Worm (Caenorhabditis elegans) whole organism, young adult: ENCODE data around the gene pals-19.
A peak's percentile ranks its signal among the peaks of the same experiment; 100 is the strongest.

Experiments used
- B0261.1 ChIP-seq: sonication (generic microtip); optimal IDR thresholded peaks from 2 replicates; lab custom pipeline; 2016; ENCODE audit warnings: mild to moderate bottlenecking, missing genetic modification characterization, moderate library complexity, missing compliant biosample characterization
- C17E4.6 ChIP-seq: fragments of 200-800 bp; sonication (Bioruptor generic); IDR thresholded peaks from 2 replicates; pipeline ENCODE4 v1.3.6; 2022; ENCODE audit warnings: missing genetic modification reagents, missing genetic modification characterization, missing compliant biosample characterization
- F57A8.1 ChIP-seq: fragments of 200-800 bp; sonication (Bioruptor generic); optimal IDR thresholded peaks from 2 replicates; lab custom pipeline; 2018; ENCODE audit warnings: mild to moderate bottlenecking, missing genetic modification characterization, moderate library complexity, missing compliant biosample characterization
- T07F8.4 ChIP-seq: sonication (generic microtip); optimal IDR thresholded peaks from 2 replicates; lab custom pipeline; 2016; ENCODE audit warnings: mild to moderate bottlenecking, missing genetic modification characterization, moderate library complexity, missing compliant biosample characterization
- Y79H2A.3 ChIP-seq: fragments of 200-800 bp; sonication (Bioruptor generic); conservative IDR thresholded peaks from 2 replicates; pipeline ENCODE4 v1.3.6; 2022; ENCODE audit warnings: missing genetic modification reagents, missing genetic modification characterization, missing compliant biosample characterization
- Y95B8A.8 ChIP-seq: fragments of 200-800 bp; sonication (Bioruptor generic); IDR thresholded peaks from 2 replicates; pipeline ENCODE4 v1.3.6; 2022; ENCODE audit warnings: missing genetic modification reagents, missing genetic modification characterization, missing compliant biosample characterization
- ZK185.1 ChIP-seq: sonication (generic microtip); optimal IDR thresholded peaks from 2 replicates; lab custom pipeline; 2016; ENCODE audit warnings: mild to moderate bottlenecking, missing genetic modification characterization, missing compliant biosample characterization; ENCODE audit not compliant: poor library complexity, severe bottlenecking
- athp-1 ChIP-seq: sonication (generic microtip); optimal IDR thresholded peaks from 2 replicates; lab custom pipeline; 2017; ENCODE audit warnings: mild to moderate bottlenecking, missing genetic modification characterization, missing compliant biosample characterization
- attf-3 ChIP-seq: fragments of 200-800 bp; sonication (Bioruptor generic); conservative IDR thresholded peaks from 2 replicates; pipeline ENCODE4 v1.3.6; 2022; ENCODE audit warnings: missing genetic modification reagents, missing genetic modification characterization, missing compliant biosample characterization
- attf-5 ChIP-seq: fragments of 200-800 bp; sonication (Bioruptor generic); optimal IDR thresholded peaks from 2 replicates; lab custom pipeline; 2018; ENCODE audit warnings: mild to moderate bottlenecking, missing genetic modification characterization, missing compliant biosample characterization
- attf-6 ChIP-seq: fragments of 200-800 bp; sonication (Bioruptor generic); IDR thresholded peaks from 2 replicates; pipeline ENCODE4 v1.3.6; 2022; ENCODE audit warnings: missing genetic modification reagents, missing genetic modification characterization, missing compliant biosample characterization
- ceh-40 ChIP-seq: fragments of 200-800 bp; sonication (Bioruptor generic); IDR thresholded peaks from 2 replicates; pipeline ENCODE4 v1.3.6; 2022; ENCODE audit warnings: missing genetic modification characterization, missing compliant biosample characterization
- dox-1 ChIP-seq: fragments of 200-800 bp; sonication (Bioruptor generic); IDR thresholded peaks from 2 replicates; pipeline ENCODE4 v1.3.6; 2022; ENCODE audit warnings: missing genetic modification reagents, missing genetic modification characterization, missing compliant biosample characterization
- efl-1 ChIP-seq: fragments of 150-350 bp; optimal IDR thresholded peaks from 2 replicates; lab custom pipeline; 2014; ENCODE audit warnings: missing biosample characterization, missing genetic modification reagents, missing genetic modification characterization
- ets-4 ChIP-seq: fragments of 200-800 bp; sonication (Bioruptor generic); optimal IDR thresholded peaks from 2 replicates; lab custom pipeline; 2018; ENCODE audit warnings: mild to moderate bottlenecking, missing genetic modification characterization, missing compliant biosample characterization
- hrde-1 ChIP-seq: sonication (generic microtip); optimal IDR thresholded peaks from 2 replicates; lab custom pipeline; 2016; ENCODE audit warnings: missing genetic modification characterization, mild to moderate bottlenecking, missing compliant biosample characterization, moderate library complexity, missing genotype, missing genetic modification reagents, borderline replicate concordance
- let-607 ChIP-seq, 2 experiments: fragments of 200-800 bp in 1 of 2; sonication (Bioruptor generic) in 1 of 2; sonication (generic microtip) in 1 of 2; optimal IDR thresholded peaks; 2 replicates each; lab custom pipeline; 2016 to 2018; ENCODE audit warnings: mild to moderate bottlenecking in 2 of 2, missing compliant biosample characterization in 2 of 2, missing genetic modification characterization in 2 of 2, moderate library complexity in 2 of 2, missing genotype in 1 of 2
- lin-54 ChIP-seq: fragments of 200-800 bp; sonication (Bioruptor generic); optimal IDR thresholded peaks from 2 replicates; lab custom pipeline; 2018; ENCODE audit warnings: mild to moderate bottlenecking, missing genetic modification characterization, missing compliant biosample characterization
- lir-1 ChIP-seq: fragments of 200-800 bp; sonication (Bioruptor generic); conservative IDR thresholded peaks from 2 replicates; pipeline ENCODE4 v1.3.6; 2022; ENCODE audit warnings: missing genetic modification reagents, missing genetic modification characterization, missing compliant biosample characterization
- lsl-1 ChIP-seq: fragments of 200-800 bp; sonication (Bioruptor generic); optimal IDR thresholded peaks from 2 replicates; lab custom pipeline; 2018; ENCODE audit warnings: mild to moderate bottlenecking, missing genetic modification characterization, moderate library complexity, missing compliant biosample characterization
- lsy-27 ChIP-seq: sonication (generic microtip); optimal IDR thresholded peaks from 2 replicates; lab custom pipeline; 2017; ENCODE audit warnings: missing genetic modification characterization, mild to moderate bottlenecking, missing compliant biosample characterization, antibody characterized with exemption, missing genotype, borderline replicate concordance; ENCODE audit not compliant: insufficient read depth
- madf-10 ChIP-seq: sonication (generic microtip); optimal IDR thresholded peaks from 2 replicates; lab custom pipeline; 2016; ENCODE audit warnings: mild to moderate bottlenecking, missing genetic modification characterization, missing compliant biosample characterization
- madf-3 ChIP-seq: fragments of 200-800 bp; sonication (Bioruptor generic); IDR thresholded peaks from 2 replicates; pipeline ENCODE4 v1.3.6; 2022; ENCODE audit warnings: missing genetic modification reagents, missing genetic modification characterization, missing compliant biosample characterization
- madf-6 ChIP-seq: fragments of 200-800 bp; sonication (Bioruptor generic); IDR thresholded peaks from 2 replicates; pipeline ENCODE4 v1.3.6; 2022; ENCODE audit warnings: missing genetic modification reagents, missing genetic modification characterization, missing compliant biosample characterization
- mcd-1 ChIP-seq: fragments of 200-800 bp; sonication (Bioruptor generic); IDR thresholded peaks from 2 replicates; pipeline ENCODE4 v1.3.6; 2022; ENCODE audit warnings: missing genetic modification reagents, missing genetic modification characterization, missing compliant biosample characterization
- mes-4 ChIP-seq: sonication (generic microtip); optimal IDR thresholded peaks from 2 replicates; lab custom pipeline; 2016; ENCODE audit warnings: missing genotype, missing genetic modification characterization, missing compliant biosample characterization
- mxl-1 ChIP-seq: sonication (generic microtip); optimal IDR thresholded peaks from 2 replicates; lab custom pipeline; 2016; ENCODE audit warnings: missing genetic modification characterization, missing compliant biosample characterization
- nhr-80 ChIP-seq: sonication (generic microtip); optimal IDR thresholded peaks from 2 replicates; lab custom pipeline; 2016; ENCODE audit warnings: missing genetic modification characterization, missing compliant biosample characterization
- nhr-90 ChIP-seq: sonication (generic microtip); optimal IDR thresholded peaks from 2 replicates; lab custom pipeline; 2016; ENCODE audit warnings: missing genotype, mild to moderate bottlenecking, missing genetic modification characterization, missing compliant biosample characterization
- snpc-1.3 ChIP-seq: sonication (generic microtip); optimal IDR thresholded peaks from 2 replicates; lab custom pipeline; 2017; ENCODE audit warnings: missing genetic modification characterization, mild to moderate bottlenecking, missing compliant biosample characterization, antibody characterized with exemption, moderate library complexity, missing genotype, missing genetic modification reagents; ENCODE audit not compliant: insufficient read depth
- snpc-3.4 ChIP-seq: sonication (generic microtip); optimal IDR thresholded peaks from 2 replicates; lab custom pipeline; 2017; ENCODE audit warnings: missing genetic modification characterization, mild to moderate bottlenecking, missing compliant biosample characterization, antibody characterized with exemption, moderate library complexity, missing genotype, missing genetic modification reagents
- zfh-2 ChIP-seq: fragments of 200-800 bp; sonication (Bioruptor generic); conservative IDR thresholded peaks from 2 replicates; pipeline ENCODE4 v1.3.6; 2022; ENCODE audit warnings: missing genetic modification reagents, missing genetic modification characterization, missing compliant biosample characterization
- zim-3 ChIP-seq: sonication (generic microtip); optimal IDR thresholded peaks from 2 replicates; lab custom pipeline; 2017; ENCODE audit warnings: mild to moderate bottlenecking, missing genetic modification characterization, moderate library complexity, missing compliant biosample characterization

Gene pals-19

ce11 chrIII:1398183-1398582 lies 3.6 kb upstream of the pals-19 start:
- TF ChIP-seq lsy-27 (no peak), dox-1 (GFP tag; lab: Robert Waterston, UW) (no peak), let-607 (tag; optimal IDR thresholded peaks at IDR 0.05; lab: Kevin White, UChicago) (no peak), nhr-80 (tag; lab: Kevin White, UChicago) (peak; percentile 38)

- no peak for TF ChIP-seq B0261.1 (tag; lab: Kevin White, UChicago)
- no peak for TF ChIP-seq ZK185.1 (tag; lab: Kevin White, UChicago)
- no peak for TF ChIP-seq zim-3 (tag; lab: Kevin White, UChicago)
- TF ChIP-seq lsl-1 (GFP tag; lab: Kevin White, UChicago): no peak
- TF ChIP-seq ets-4 (GFP tag; lab: Kevin White, UChicago): no peak
Observed at ce11 chrIII:1399670-1400069, 2.1 kb upstream of the pals-19 start, which contains the start of gene pals-16. Gene pals-16, plus strand, starts transcription at chrIII:1399970.

- TF ChIP-seq hrde-1 (tag; lab: Kevin White, UChicago) (no peak), attf-3 (no peak), mes-4 (no peak), nhr-90 (no peak)
Observed at ce11 chrIII:1403108-1403507, 1.4 kb downstream of the pals-19 start, which contains the start of gene pals-18. Gene pals-18, plus strand, starts transcription at chrIII:1403408.

- TF ChIP-seq T07F8.4 (tag; lab: Kevin White, UChicago) (no peak), madf-10 (tag; lab: Kevin White, UChicago) (no peak), F57A8.1 (GFP tag; lab: Kevin White, UChicago) (no peak), attf-6 (no peak), madf-3 (GFP tag; lab: Robert Waterston, UW) (0 out of 2 replicates have a peak, but pooled peaks have one; percentile 51), ceh-40 (GFP tag; lab: Robert Waterston, UW) (no peak)
- TF ChIP-seq, all 124 proteins: peak for 1
Observed at ce11 chrIII:1409139-1409538, 7.4 kb downstream of the pals-19 start, which contains the start of gene Y82E9BR.22. Gene Y82E9BR.22, minus strand, starts transcription at chrIII:1409239.

ce11 chrIII:1413125-1413837 lies 11.5 kb downstream of the pals-19 start:
- TF ChIP-seq F57A8.1 (GFP tag; lab: Kevin White, UChicago) (no peak), Y79H2A.3 (GFP tag; lab: Robert Waterston, UW) (no peak), mxl-1 (tag; lab: Kevin White, UChicago) (no peak), athp-1 (tag; lab: Kevin White, UChicago) (no peak), mcd-1 (GFP tag; lab: Robert Waterston, UW) (peak; percentile 63), madf-10 (tag; lab: Kevin White, UChicago) (no peak), attf-5 (no peak), B0261.1 (tag; lab: Kevin White, UChicago) (no peak), lin-54 (GFP tag; lab: Kevin White, UChicago) (peak; percentile 27), dox-1 (GFP tag; lab: Robert Waterston, UW) (0 out of 2 replicates have a peak, but pooled peaks have one; percentile 10), Y95B8A.8 (GFP tag; lab: Robert Waterston, UW) (no peak), madf-6 (peak; percentile 9; the same call in 1 of the 2 replicates), lsl-1 (GFP tag; lab: Kevin White, UChicago) (peak; percentile 41), lir-1 (GFP tag; lab: Robert Waterston, UW) (no peak), mes-4 (no peak), efl-1 (GFP tag; lab: Kevin White, UChicago) (peak; percentile 23), C17E4.6 (GFP tag; lab: Robert Waterston, UW) (no peak), zfh-2 (GFP tag; lab: Robert Waterston, UW) (no peak), snpc-3.4 (tag; lab: Kevin White, UChicago) (no peak), snpc-1.3 (tag; lab: Kevin White, UChicago) (peak; percentile 9), madf-3 (GFP tag; lab: Robert Waterston, UW) (peak; percentile 97)
